Worm (Caenorhabditis elegans): ENCODE data around the gene ppm-2.

ce11 chrIII:4693281-4693680 lies 43.0 kb downstream of the ppm-2 start, which contains the start of gene nifk-1:
- TF ChIP-seq elt-3 (tag; optimal IDR thresholded peaks at IDR 0.05) (no peak), sem-2 (GFP tag; optimal IDR thresholded peaks at IDR 0.05) (no peak), elt-1 (tag; optimal IDR thresholded peaks at IDR 0.05; ENCODE audit: borderline replicate concordance, insufficient read depth) (no peak), lin-13 (tag; optimal IDR thresholded peaks at IDR 0.05) (no peak), zip-8 (tag; optimal IDR thresholded peaks at IDR 0.05) (no peak), snpc-4 (tag; optimal IDR thresholded peaks at IDR 0.05) (no peak), M03D4.4 (tag; optimal IDR thresholded peaks at IDR 0.05) (no peak), lsy-2 (tag; optimal IDR thresholded peaks at IDR 0.05) (peak; percentile 55), ces-1 (GFP tag; optimal IDR thresholded peaks at IDR 0.05) (no peak)
